Worm (Caenorhabditis elegans) whole organism, late embryonic: ENCODE measurements around the gene srv-22.

Experiments used
- C08G9.2 ChIP-seq: sonication (generic microtip); optimal IDR thresholded peaks from 2 replicates; lab custom pipeline; 2016; ENCODE audit warnings: mild to moderate bottlenecking, missing genetic modification characterization, moderate library complexity, missing compliant biosample characterization
- C38D4.7 ChIP-seq: fragments of 200-800 bp; sonication (Bioruptor generic); optimal IDR thresholded peaks from 2 replicates; lab custom pipeline; 2018; ENCODE audit warnings: mild to moderate bottlenecking, missing genetic modification characterization, moderate library complexity, missing compliant biosample characterization
- F13H6.1 ChIP-seq: sonication (generic microtip); optimal IDR thresholded peaks from 2 replicates; lab custom pipeline; 2016; ENCODE audit warnings: missing genetic modification characterization, missing compliant biosample characterization
- K02D7.2 ChIP-seq: sonication (generic microtip); optimal IDR thresholded peaks from 2 replicates; lab custom pipeline; 2017; ENCODE audit warnings: mild to moderate bottlenecking, missing genetic modification characterization, missing compliant biosample characterization
- ahr-1 ChIP-seq: sonication (generic microtip); optimal IDR thresholded peaks from 2 replicates; lab custom pipeline; 2016; ENCODE audit warnings: missing genetic modification characterization, missing compliant biosample characterization
- ceh-18 ChIP-seq: sonication (generic microtip); optimal IDR thresholded peaks from 2 replicates; lab custom pipeline; 2016; ENCODE audit warnings: missing genetic modification characterization, missing compliant biosample characterization
- ceh-30 ChIP-seq: fragments of 150-350 bp; optimal IDR thresholded peaks from 2 replicates; lab custom pipeline; 2014; ENCODE audit warnings: missing biosample characterization, missing genetic modification characterization
- ceh-34 ChIP-seq: sonication (generic microtip); optimal IDR thresholded peaks from 2 replicates; lab custom pipeline; 2016; ENCODE audit warnings: mild to moderate bottlenecking, missing genetic modification characterization, missing compliant biosample characterization
- ceh-45 ChIP-seq: fragments of 200-800 bp; sonication (Bioruptor generic); IDR thresholded peaks from 2 replicates; pipeline ENCODE4 v1.3.6; 2022; ENCODE audit warnings: missing genetic modification reagents, missing genetic modification characterization, missing compliant biosample characterization
- ceh-48 ChIP-seq: sonication (generic microtip); optimal IDR thresholded peaks from 2 replicates; lab custom pipeline; 2016; ENCODE audit warnings: missing genetic modification characterization, inconsistent platforms, missing compliant biosample characterization
- dmd-4 ChIP-seq: sonication (generic microtip); optimal IDR thresholded peaks from 2 replicates; lab custom pipeline; 2016; ENCODE audit warnings: borderline replicate concordance, missing genetic modification characterization, missing compliant biosample characterization
- dve-1 ChIP-seq: sonication (generic microtip); optimal IDR thresholded peaks from 2 replicates; lab custom pipeline; 2017; ENCODE audit warnings: antibody characterized with exemption, mild to moderate bottlenecking, missing genetic modification characterization, missing compliant biosample characterization
- fkh-10 ChIP-seq: fragments of 150-350 bp; optimal IDR thresholded peaks from 2 replicates; lab custom pipeline; 2014; ENCODE audit warnings: missing biosample characterization, missing genetic modification reagents, missing genetic modification characterization
- fkh-6 ChIP-seq: sonication (generic microtip); optimal IDR thresholded peaks from 2 replicates; lab custom pipeline; 2016; ENCODE audit warnings: missing genetic modification characterization, missing compliant biosample characterization
- gmeb-2 ChIP-seq: sonication (generic microtip); optimal IDR thresholded peaks from 2 replicates; lab custom pipeline; 2016; ENCODE audit warnings: missing genetic modification characterization, inconsistent platforms, missing compliant biosample characterization
- hlh-13 ChIP-seq: fragments of 200-800 bp; sonication (Bioruptor generic); optimal IDR thresholded peaks from 2 replicates; lab custom pipeline; 2018; ENCODE audit warnings: mild to moderate bottlenecking, missing genetic modification characterization, missing compliant biosample characterization
- hlh-15 ChIP-seq: sonication (generic microtip); optimal IDR thresholded peaks from 2 replicates; lab custom pipeline; 2016; ENCODE audit warnings: missing genetic modification characterization, missing compliant biosample characterization
- hlh-30 ChIP-seq: sonication (generic microtip); optimal IDR thresholded peaks from 2 replicates; lab custom pipeline; 2017; ENCODE audit warnings: antibody characterized with exemption, missing genetic modification characterization, missing compliant biosample characterization; ENCODE audit not compliant: insufficient read depth
- hlh-6 ChIP-seq: sonication (generic microtip); optimal IDR thresholded peaks from 2 replicates; lab custom pipeline; 2016; ENCODE audit warnings: missing genotype, missing genetic modification characterization, missing compliant biosample characterization
- hlh-8 ChIP-seq: sonication (generic microtip); optimal IDR thresholded peaks from 2 replicates; lab custom pipeline; 2016; ENCODE audit warnings: missing genotype, missing genetic modification characterization, missing compliant biosample characterization
- madf-2 ChIP-seq: sonication (generic microtip); optimal IDR thresholded peaks from 2 replicates; lab custom pipeline; 2017; ENCODE audit warnings: missing genetic modification characterization, missing compliant biosample characterization
- mec-3 ChIP-seq: sonication (generic microtip); optimal IDR thresholded peaks from 2 replicates; lab custom pipeline; 2016; ENCODE audit warnings: borderline replicate concordance, missing genetic modification characterization, missing compliant biosample characterization
- nhr-11 ChIP-seq: fragments of 150-350 bp; optimal IDR thresholded peaks from 2 replicates; lab custom pipeline; 2014; ENCODE audit warnings: missing biosample characterization, missing genetic modification characterization
- nhr-232 ChIP-seq: sonication (generic microtip); optimal IDR thresholded peaks from 2 replicates; lab custom pipeline; 2016; ENCODE audit warnings: missing genetic modification characterization, missing compliant biosample characterization
- pag-3 ChIP-seq: sonication (generic microtip); optimal IDR thresholded peaks from 2 replicates; lab custom pipeline; 2016; ENCODE audit warnings: missing compliant biosample characterization, missing genetic modification characterization, borderline replicate concordance
- pat-9 ChIP-seq: fragments of 200-800 bp; sonication (Bioruptor generic); optimal IDR thresholded peaks from 2 replicates; lab custom pipeline; 2018; ENCODE audit warnings: mild to moderate bottlenecking, missing genetic modification characterization, moderate library complexity, missing compliant biosample characterization
- pqm-1 ChIP-seq: sonication (generic microtip); optimal IDR thresholded peaks from 2 replicates; lab custom pipeline; 2016; ENCODE audit warnings: missing genetic modification characterization, missing compliant biosample characterization
- pros-1 ChIP-seq: fragments of 150-350 bp; optimal IDR thresholded peaks from 2 replicates; lab custom pipeline; 2014; ENCODE audit warnings: missing biosample characterization, missing genetic modification reagents, missing genetic modification characterization
- ref-2 ChIP-seq: sonication (generic microtip); optimal IDR thresholded peaks from 2 replicates; lab custom pipeline; 2016; ENCODE audit warnings: missing genetic modification characterization, missing compliant biosample characterization
- rnt-1 ChIP-seq: sonication (generic microtip); optimal IDR thresholded peaks from 2 replicates; lab custom pipeline; 2016; ENCODE audit warnings: missing genetic modification characterization, missing compliant biosample characterization
- sox-2 ChIP-seq: fragments of 200-800 bp; sonication (Bioruptor generic); IDR thresholded peaks from 2 replicates; pipeline ENCODE4 v1.3.6; 2022; ENCODE audit warnings: missing genetic modification reagents, missing genetic modification characterization, missing compliant biosample characterization
- syd-9 ChIP-seq: sonication (generic microtip); optimal IDR thresholded peaks from 2 replicates; lab custom pipeline; 2016; ENCODE audit warnings: mild to moderate bottlenecking, missing genetic modification characterization, moderate library complexity, missing compliant biosample characterization
- ttx-3 ChIP-seq: sonication (generic microtip); optimal IDR thresholded peaks from 2 replicates; lab custom pipeline; 2016; ENCODE audit warnings: missing genetic modification reagents, missing genetic modification characterization, missing compliant biosample characterization
- unc-3 ChIP-seq, 2 experiments: fragments of 200-800 bp in 1 of 2; sonication (Bioruptor generic) in 1 of 2; sonication (generic microtip) in 1 of 2; conservative IDR thresholded peaks in 1 of 2; optimal IDR thresholded peaks in 1 of 2; 2 replicates each; pipeline versions ENCODE4 v1.3.6 to Lab custom; 2016 to 2022; ENCODE audit warnings: missing compliant biosample characterization in 2 of 2, missing genetic modification characterization in 2 of 2, missing genetic modification reagents in 1 of 2
- unc-42 ChIP-seq: sonication (generic microtip); optimal IDR thresholded peaks from 2 replicates; lab custom pipeline; 2016; ENCODE audit warnings: missing genotype, missing genetic modification characterization, missing compliant biosample characterization
- ztf-16 ChIP-seq: sonication (generic microtip); optimal IDR thresholded peaks from 2 replicates; lab custom pipeline; 2017; ENCODE audit warnings: missing genetic modification characterization, missing compliant biosample characterization

srv-22 gene

ce11 chrIV:5895190-5895589, 15.4 kb upstream of the srv-22 start, which contains the start of gene nspb-6:
TSS of gene nspb-6 (plus strand) at chrIV:5895490.
- TF ChIP-seq rnt-1 (tag; lab: Kevin White, UChicago) (no peak), ref-2 (tag; lab: Kevin White, UChicago) (no peak), hlh-15 (tag; lab: Kevin White, UChicago) (no peak), nhr-11 (tag; lab: Kevin White, UChicago) (no peak), F13H6.1 (tag; lab: Kevin White, UChicago) (no peak), fkh-10 (GFP tag; lab: Kevin White, UChicago) (no peak), ceh-34 (tag; lab: Kevin White, UChicago) (no peak), pqm-1 (tag; lab: Kevin White, UChicago) (no peak), ttx-3 (tag; lab: Kevin White, UChicago) (no peak), hlh-30 (tag; lab: Kevin White, UChicago) (no peak), dve-1 (tag; lab: Kevin White, UChicago) (no peak), dmd-4 (tag; lab: Kevin White, UChicago) (no peak), pros-1 (tag; lab: Kevin White, UChicago) (no peak)
- TF ChIP-seq, all 69 proteins: peak for 0

ce11 chrIV:5891265-5891664, 11.5 kb upstream of the srv-22 start, which contains the start of gene H04M03.3:
TSS of gene H04M03.3 (plus strand) at chrIV:5891565.
- no peak for TF ChIP-seq nhr-11 (tag; lab: Kevin White, UChicago)
- no peak for TF ChIP-seq madf-2
- TF ChIP-seq hlh-8 (tag; lab: Kevin White, UChicago) = no peak
- no peak for TF ChIP-seq pat-9 (tag; lab: Kevin White, UChicago)
- TF ChIP-seq ztf-16 = no peak
- no peak for TF ChIP-seq ceh-45 (GFP tag; lab: Robert Waterston, UW)
- no peak for TF ChIP-seq fkh-6 (tag; lab: Kevin White, UChicago)
- no peak for TF ChIP-seq nhr-232
- no peak for TF ChIP-seq ttx-3 (tag; lab: Kevin White, UChicago)

- TF ChIP-seq unc-3 (GFP tag; conservative IDR thresholded peaks at IDR 0.05; lab: Robert Waterston, UW) = no peak
- no peak for TF ChIP-seq unc-3 (tag; optimal IDR thresholded peaks at IDR 0.05; lab: Kevin White, UChicago)
- no peak for TF ChIP-seq pag-3
- TF ChIP-seq ttx-3 (tag; lab: Kevin White, UChicago) = no peak
- no peak for TF ChIP-seq ahr-1 (tag; lab: Kevin White, UChicago)
- TF ChIP-seq ceh-30 = no peak
- TF ChIP-seq K02D7.2 (tag; lab: Kevin White, UChicago) = no peak
- TF ChIP-seq nhr-11 (tag; lab: Kevin White, UChicago) = no peak
- no peak for TF ChIP-seq ceh-18 (tag; lab: Kevin White, UChicago)
These were observed 6.9 kb upstream of the srv-22 start for ce11 chrIV:5886605-5887004.

ce11 chrIV:5885180-5885887, 5.6 kb upstream of the srv-22 start, which contains the start of gene glf-1:
TSS of gene glf-1 (plus strand) at chrIV:5885835.
- TF ChIP-seq hlh-30 (tag; lab: Kevin White, UChicago) = no peak
- no peak for TF ChIP-seq mec-3 (tag; lab: Kevin White, UChicago)
- no peak for TF ChIP-seq sox-2 (GFP tag; lab: Robert Waterston, UW)
- TF ChIP-seq ceh-34 (tag; lab: Kevin White, UChicago) = no peak
- TF ChIP-seq hlh-13 = no peak
- TF ChIP-seq gmeb-2 (tag; lab: Kevin White, UChicago) = no peak
- no peak for TF ChIP-seq ceh-48 (tag; lab: Kevin White, UChicago)
- TF ChIP-seq nhr-232 = no peak
- TF ChIP-seq fkh-10 (GFP tag; lab: Kevin White, UChicago) = no peak
- no peak for TF ChIP-seq syd-9 (tag; lab: Kevin White, UChicago)
- no peak for TF ChIP-seq pat-9 (tag; lab: Kevin White, UChicago)
- TF ChIP-seq C38D4.7 = no peak
- no peak for TF ChIP-seq dmd-4 (tag; lab: Kevin White, UChicago)
- no peak for TF ChIP-seq fkh-6 (tag; lab: Kevin White, UChicago)
- TF ChIP-seq ztf-16 = no peak
- TF ChIP-seq unc-42 = no peak
- no peak for TF ChIP-seq hlh-6 (tag; lab: Kevin White, UChicago)
- TF ChIP-seq C08G9.2 = no peak
- TF ChIP-seq, all 69 proteins: peak for 0
